Fruit fly (Drosophila melanogaster): ENCODE data around the gene BORCS6.

DNA sequence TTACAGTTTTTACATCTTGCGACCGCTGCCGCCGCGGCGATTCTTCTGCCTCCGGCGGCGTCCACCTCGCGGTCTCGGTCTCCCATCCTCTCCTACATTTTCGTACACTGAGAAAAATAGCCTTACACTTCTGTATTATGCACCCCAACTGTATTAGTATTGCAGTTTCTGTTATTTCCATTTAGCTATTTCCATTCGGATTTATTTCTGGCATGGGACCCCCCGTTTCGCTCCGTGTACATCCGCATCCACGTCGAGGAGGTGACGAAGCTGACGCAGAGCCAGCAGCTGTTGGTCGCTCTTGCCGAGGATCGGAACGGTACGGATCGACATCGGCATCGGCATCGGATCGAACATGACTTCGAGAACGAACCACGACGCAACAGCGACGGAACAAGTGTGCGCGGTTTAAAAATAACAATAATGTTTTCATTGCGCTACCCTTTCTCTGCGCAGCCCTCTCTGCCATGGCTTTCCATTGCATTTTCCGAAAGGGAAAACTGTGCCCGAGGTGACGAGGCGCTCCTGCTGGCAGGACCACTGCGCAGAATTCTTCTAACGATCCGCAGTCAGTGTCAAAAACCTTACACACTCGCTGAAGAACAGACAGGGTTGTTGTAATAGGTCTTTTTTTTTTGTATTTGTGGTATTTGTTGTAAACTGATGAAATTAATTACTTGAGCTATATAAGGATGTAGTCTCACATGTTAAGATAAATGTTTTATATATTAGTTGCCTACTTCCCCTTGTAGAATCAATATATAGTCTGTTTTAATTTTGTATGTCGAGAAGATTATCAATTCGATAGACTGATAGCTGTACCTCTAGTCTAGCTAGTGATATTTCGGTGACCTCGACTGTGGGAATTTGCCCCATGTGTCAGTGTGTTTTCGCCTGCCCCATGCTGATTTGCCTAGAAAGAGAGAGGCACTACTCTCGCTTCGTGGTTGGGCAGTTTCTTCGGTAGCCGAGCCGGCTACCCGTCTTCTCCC lies 48.9 kb downstream of the BORCS6 start:
- TF ChIP-seq pad (GFP tag; optimal IDR thresholded peaks at IDR 0.05) (peak; percentile 19), CG5204 (GFP tag; optimal IDR thresholded peaks at IDR 0.05) (no peak), CG7045 (GFP tag; optimal IDR thresholded peaks at IDR 0.05) (peak; percentile 40), Clk (GFP tag; optimal IDR thresholded peaks at IDR 0.05) (peak; percentile 4), tj (GFP tag; optimal IDR thresholded peaks at IDR 0.05) (no peak), CG1620 (GFP tag; optimal IDR thresholded peaks at IDR 0.05) (peak; percentile 35), CG33017 (tag; optimal IDR thresholded peaks at IDR 0.05) (peak; percentile 44), toe (GFP tag; optimal IDR thresholded peaks at IDR 0.05) (peak; percentile 60), cnc (optimal IDR thresholded peaks at IDR 0.05) (no peak), bab1 (GFP tag; optimal IDR thresholded peaks at IDR 0.05) (no peak), CG7101 (tag; optimal IDR thresholded peaks at IDR 0.05) (peak; percentile 66), ovo (GFP tag; optimal IDR thresholded peaks at IDR 0.05) (no peak)

Measured in whole organism, adult.